Worm (Caenorhabditis elegans): ENCODE measurements around the gene srlf-18.

DNA sequence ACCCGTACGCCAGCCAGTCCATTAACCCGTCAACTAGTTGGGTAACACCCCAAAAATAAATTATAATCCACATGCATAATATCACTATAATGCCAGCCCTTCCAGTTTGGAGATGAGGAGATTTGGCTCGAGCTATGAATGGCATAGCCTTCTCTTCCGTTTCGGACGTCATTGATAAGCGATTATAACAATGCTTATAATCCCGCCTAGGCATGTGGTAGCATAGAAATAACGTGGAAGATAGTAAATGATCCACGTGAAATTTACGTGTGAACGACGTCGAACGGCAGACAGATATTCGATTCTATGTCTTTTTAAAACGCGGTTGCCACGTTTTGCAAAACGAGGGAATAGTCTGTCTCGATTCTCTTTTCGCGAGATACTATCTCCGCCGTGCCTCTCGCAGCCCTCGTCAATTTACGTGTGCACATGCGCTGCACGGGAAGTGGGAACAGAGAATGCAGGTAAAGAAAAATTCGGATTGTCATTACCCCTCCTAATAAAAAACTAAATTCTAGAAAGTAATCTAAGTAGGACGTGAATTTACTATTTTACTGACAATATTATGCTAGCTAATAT is 47.6 kb upstream of the srlf-18 start:
- TF ChIP-seq ama-1 (optimal IDR thresholded peaks at IDR 0.05) (no peak), flt-1 (GFP tag; IDR thresholded peaks at IDR 0.05) (no peak), B0310.2 (tag; optimal IDR thresholded peaks at IDR 0.05) (no peak), tra-4 (tag; optimal IDR thresholded peaks at IDR 0.05) (no peak), ceh-13 (GFP tag; optimal IDR thresholded peaks at IDR 0.05) (no peak), tbx-37 (GFP tag; conservative IDR thresholded peaks at IDR 0.05) (no peak), ets-7 (tag; optimal IDR thresholded peaks at IDR 0.05) (no peak), hmbx-1 (tag; optimal IDR thresholded peaks at IDR 0.05) (no peak), F13C5.2 (tag; optimal IDR thresholded peaks at IDR 0.05) (no peak), hmg-4 (GFP tag; optimal IDR thresholded peaks at IDR 0.05) (peak; percentile 31)

Measured in whole organism, early embryonic.